Fruit fly (Drosophila melanogaster) whole organism, embryonic: ENCODE results near the gene Dhdds.

Experiments used
- Atf-2 ChIP-seq: fragments of 200-800 bp; sonication (Bioruptor generic); optimal IDR thresholded peaks from 2 replicates; lab custom pipeline; 2016; ENCODE audit warnings: missing biosample characterization, missing genetic modification characterization
- Atf6 ChIP-seq: fragments of 200-800 bp; sonication (Bioruptor generic); IDR thresholded peaks from 2 replicates; pipeline ENCODE4 v1.3.6; 2022; ENCODE audit warnings: missing biosample characterization, missing genetic modification characterization
- Awh ChIP-seq: fragments of 200-800 bp; sonication (Bioruptor generic); IDR thresholded peaks from 2 replicates; pipeline ENCODE4, ENCODE4 v1.3.6; 2022; ENCODE audit warnings: missing biosample characterization, missing genetic modification characterization
- CG13775 ChIP-seq: fragments of 200-800 bp; sonication (Bioruptor generic); optimal IDR thresholded peaks from 3 replicates; lab custom pipeline; 2017; ENCODE audit warnings: missing biosample characterization, mild to moderate bottlenecking, missing genetic modification characterization
- CG6683 ChIP-seq: fragments of 200-800 bp; sonication (Bioruptor generic); optimal IDR thresholded peaks from 2 replicates; lab custom pipeline; 2017; ENCODE audit warnings: missing biosample characterization, mild to moderate bottlenecking, missing genetic modification characterization, missing genetic modification reagents
- CG7357 ChIP-seq: fragments of 200-800 bp; sonication (Bioruptor generic); IDR thresholded peaks from 3 replicates; pipeline ENCODE4 v1.3.6; 2022; ENCODE audit warnings: missing biosample characterization, missing genetic modification characterization
- CTCF ChIP-seq: fragments of 200-800 bp; sonication (Bioruptor generic); optimal IDR thresholded peaks from 2 replicates; lab custom pipeline; 2017; ENCODE audit warnings: missing biosample characterization, mild to moderate bottlenecking, missing genetic modification characterization, moderate library complexity
- lola ChIP-seq, 3 experiments: fragments of >200 bp in 2 of 3; fragments of 200-800 bp in 1 of 3; sonication (Bioruptor generic) in 1 of 3; optimal IDR thresholded peaks; 2 replicates each; lab custom pipeline; 2017 to 2019; ENCODE audit warnings: missing biosample characterization in 3 of 3, missing genetic modification characterization in 3 of 3, mild to moderate bottlenecking in 1 of 3, moderate library complexity in 1 of 3

DNA sequence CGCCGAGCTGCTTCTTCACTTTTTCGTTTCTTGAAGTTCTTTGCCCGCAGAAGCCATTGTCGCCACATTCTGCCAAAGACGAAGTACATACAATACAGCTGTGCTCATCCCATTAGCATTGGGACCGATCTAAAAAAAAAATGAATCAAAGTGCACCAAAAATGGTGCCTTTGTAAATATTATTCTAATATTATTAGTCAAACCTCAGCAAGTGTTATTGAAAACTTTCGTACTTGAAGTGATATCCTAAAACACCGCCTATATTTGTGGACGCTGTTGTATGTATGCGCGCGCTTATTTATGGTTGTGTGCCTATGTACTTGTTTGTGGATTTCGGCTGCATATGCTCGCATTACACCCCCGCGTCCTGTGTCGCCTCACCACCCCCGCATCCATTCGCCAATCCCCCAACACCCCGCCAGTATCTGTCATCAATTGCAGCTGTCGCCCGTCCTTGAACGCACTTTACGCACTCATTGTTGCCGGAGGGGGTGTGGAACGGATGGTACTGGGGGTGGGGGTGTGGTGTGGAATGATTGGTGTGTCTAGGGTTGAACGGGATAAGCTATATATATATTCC lies 39.3 kb upstream of the Dhdds start:
- TF ChIP-seq Awh (GFP tag; lab: Robert Waterston, UW) (peak; percentile 84), CG7357 (GFP tag; lab: Robert Waterston, UW) (peak; percentile 81), lola (GFP tag; optimal IDR thresholded peaks at IDR 0.05; lab: Kevin White, UChicago) (peak in 1 of 3 experiments; percentile 85), Atf6 (GFP tag; lab: Robert Waterston, UW) (peak; percentile 79), CG13775 (GFP tag; lab: Kevin White, UChicago) (peak; percentile 77), CTCF (GFP tag; lab: Kevin White, UChicago) (peak; percentile 52), Atf-2 (GFP tag; lab: Kevin White, UChicago) (peak; percentile 63), CG6683 (GFP tag; lab: Kevin White, UChicago) (peak; percentile 73)
